Worm (Caenorhabditis elegans) whole organism, dauer: ENCODE results near the gene sbp-1.

Experiments
- unc-62 ChIP-seq: sonication (generic microtip); optimal IDR thresholded peaks from 2 replicates; lab custom pipeline; 2017; ENCODE audit warnings: missing biosample characterization, missing genetic modification reagents, missing genetic modification characterization

The sbp-1 gene

DNA sequence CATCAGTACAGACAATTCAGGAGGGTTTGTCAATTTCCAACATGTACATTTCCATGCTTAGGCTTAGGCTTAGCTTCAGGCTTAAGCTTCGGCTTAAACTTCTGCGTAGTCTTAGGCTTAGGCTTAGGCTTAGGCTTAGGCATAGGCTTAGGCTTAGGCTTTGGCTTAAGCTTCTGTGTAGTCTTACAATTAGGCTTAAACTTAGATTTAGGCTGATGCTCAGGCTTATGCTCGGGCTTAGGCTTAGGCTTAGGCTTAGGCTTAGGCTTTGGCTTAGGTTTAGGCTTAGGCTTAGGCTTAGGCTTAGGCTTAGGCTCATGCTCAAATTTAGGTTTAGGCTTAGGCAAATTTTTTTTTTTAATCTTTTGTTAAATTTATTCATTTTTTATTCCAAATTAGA lies 17.6 kb downstream of the sbp-1 start:
- no peak for TF ChIP-seq unc-62 (GFP tag; lab: Kevin White, UChicago)

DNA sequence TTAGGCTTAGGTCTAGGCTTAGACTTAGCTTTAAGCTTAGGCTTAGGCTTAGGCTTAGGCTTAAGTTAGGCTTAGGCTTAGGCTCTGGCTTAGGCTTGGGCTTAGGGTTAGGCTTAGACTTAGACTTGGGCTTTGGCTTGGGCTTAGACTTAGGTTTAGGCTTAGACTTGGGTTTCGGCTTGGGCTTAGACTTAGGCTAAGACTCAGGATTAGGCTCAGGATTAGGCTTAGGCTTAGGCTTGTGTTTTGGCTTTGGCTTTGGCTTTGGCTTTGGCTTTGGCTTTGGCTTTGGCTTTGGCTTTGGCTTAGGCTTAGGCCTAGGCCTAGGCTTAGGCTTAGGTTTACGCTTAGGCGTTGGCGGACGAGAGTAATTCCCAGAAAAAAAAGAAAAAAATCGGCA lies 22.8 kb downstream of the sbp-1 start:
- no peak for TF ChIP-seq unc-62 (GFP tag; lab: Kevin White, UChicago)

DNA sequence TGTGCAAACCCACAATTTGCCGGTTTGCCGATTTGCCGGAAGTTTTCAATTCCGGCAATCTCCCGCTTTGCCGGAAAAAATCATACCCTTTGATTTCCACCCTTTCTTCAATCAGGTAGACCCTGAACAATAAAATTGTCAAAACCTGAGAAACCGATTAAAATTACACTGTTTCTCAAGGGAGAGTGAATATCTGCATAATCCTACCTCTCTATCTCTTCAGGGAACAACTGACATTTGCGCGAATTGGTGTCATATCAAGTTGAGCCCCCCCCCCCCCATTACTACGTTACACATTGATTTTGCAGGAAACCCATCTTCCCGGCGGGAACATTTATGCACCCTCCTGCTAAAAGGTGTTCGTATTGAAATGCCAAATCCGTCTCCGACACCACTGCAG lies 32.0 kb downstream of the sbp-1 start, which contains the start of gene twk-31:
Gene twk-31 (plus strand): TSS at position 301 of the 400 bp plus-strand sequence.
- no peak for TF ChIP-seq unc-62 (GFP tag; lab: Kevin White, UChicago)

DNA sequence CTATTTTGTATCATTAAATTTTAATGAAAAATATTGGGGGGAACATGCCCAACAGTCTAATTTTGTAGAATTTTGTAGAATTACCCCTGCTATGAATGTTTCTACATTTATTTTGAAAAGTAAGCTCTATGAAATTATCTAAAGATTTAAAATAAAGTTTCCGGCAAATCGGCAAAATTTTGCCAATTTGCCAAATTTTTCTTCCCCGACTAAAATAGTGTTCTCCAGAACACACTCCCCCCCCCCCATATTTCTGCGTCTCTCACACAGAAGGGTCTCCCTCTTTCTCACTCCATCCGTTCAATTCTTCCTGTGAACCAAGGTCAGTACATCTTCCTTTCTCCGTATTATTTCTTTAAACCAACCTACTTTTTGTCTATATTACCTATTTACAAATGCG lies 37.3 kb downstream of the sbp-1 start, which contains the start of gene Y47D3B.4:
Gene Y47D3B.4 (plus strand): TSS at position 301 of the 400 bp plus-strand sequence.
- TF ChIP-seq unc-62 (GFP tag; lab: Kevin White, UChicago): no peak

DNA sequence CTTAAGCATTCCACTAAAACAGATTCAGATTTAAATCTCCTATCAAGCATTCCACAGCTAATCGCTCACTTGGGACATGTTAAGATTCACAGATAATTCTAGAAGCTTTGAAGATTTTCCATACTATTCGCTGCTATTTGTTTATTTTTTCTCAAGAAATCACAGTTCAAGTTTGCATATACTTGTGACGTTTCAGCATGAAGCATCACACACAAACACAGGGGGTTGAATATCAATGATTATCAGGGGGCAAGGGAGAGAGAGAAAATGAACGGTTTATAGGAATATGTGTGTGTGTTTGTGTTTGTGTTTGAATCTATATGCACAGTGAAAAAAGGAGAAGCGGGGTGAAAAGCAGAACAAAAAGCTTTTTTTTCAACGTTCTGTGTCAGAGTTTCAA lies 39.6 kb downstream of the sbp-1 start, which contains the start of gene Y47D3B.12:
Gene Y47D3B.12 (plus strand): TSS at position 301 of the 400 bp plus-strand sequence.
- TF ChIP-seq unc-62 (GFP tag; lab: Kevin White, UChicago): no peak

DNA sequence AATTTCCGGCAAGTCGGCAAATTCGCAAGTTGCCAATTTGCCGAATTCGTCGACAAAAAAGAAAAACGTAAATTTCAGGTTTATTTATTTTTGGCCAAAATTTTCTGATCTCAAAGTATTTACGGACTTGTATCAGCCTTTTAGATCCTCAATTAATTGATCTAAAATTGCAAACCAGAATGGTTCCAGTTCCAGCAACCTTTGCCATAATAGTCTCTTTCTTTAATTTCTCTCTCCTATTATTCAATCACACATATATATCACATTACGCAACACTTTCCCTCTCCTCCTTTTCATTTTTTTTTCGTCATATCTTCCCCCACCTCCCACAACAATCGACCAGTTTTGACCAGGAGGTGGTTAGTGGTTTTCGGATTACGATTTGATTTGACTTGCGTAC lies 44.9 kb downstream of the sbp-1 start, which contains the start of gene Y47D3B.3:
Gene Y47D3B.3 (plus strand): TSS at position 301 of the 400 bp plus-strand sequence.
- no peak for TF ChIP-seq unc-62 (GFP tag; lab: Kevin White, UChicago)

DNA sequence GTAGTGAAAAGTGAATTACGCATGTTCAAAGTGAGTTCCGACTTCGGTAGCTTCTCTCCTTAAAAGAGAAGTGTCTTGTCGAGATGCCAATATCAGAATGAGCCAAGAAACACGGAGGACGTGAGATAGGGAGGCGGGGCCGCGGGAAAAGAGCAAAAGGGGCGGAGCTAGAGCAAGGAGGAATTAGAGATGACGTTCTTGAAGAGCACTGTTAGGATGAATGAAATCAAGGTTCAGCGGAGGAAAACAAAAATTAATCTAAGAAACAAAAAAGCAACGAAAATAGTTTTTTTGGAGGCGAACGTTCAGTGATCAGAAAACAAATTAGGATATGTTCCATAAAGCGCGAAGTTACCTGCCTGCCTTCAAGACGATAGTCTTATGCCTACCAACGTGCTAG lies 49.2 kb downstream of the sbp-1 start, which contains the start of gene nlp-21:
Gene nlp-21 (minus strand): TSS at position 101 of the 400 bp plus-strand sequence.
- no peak for TF ChIP-seq unc-62 (GFP tag; lab: Kevin White, UChicago)

DNA sequence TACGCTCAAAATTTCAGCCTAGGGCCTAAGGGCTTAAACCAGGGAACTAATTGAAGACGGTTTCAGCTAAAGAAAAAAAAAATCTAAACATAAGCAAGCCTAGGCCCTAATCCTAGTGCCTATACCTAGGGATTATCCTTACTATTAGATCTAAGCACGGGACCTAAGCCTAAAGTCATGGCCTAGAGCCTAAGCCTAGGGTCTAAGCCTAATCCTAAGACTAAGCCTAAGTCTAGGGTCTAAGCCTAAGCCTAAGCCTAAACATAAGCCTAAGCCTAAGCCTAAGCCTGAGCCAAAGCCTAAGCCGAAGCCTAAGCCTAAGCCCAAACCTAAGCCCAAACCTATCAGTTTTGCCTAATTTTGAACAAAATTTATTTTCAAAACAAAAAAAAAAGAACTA lies 49.6 kb downstream of the sbp-1 start:
- no peak for TF ChIP-seq unc-62 (GFP tag; lab: Kevin White, UChicago)

DNA sequence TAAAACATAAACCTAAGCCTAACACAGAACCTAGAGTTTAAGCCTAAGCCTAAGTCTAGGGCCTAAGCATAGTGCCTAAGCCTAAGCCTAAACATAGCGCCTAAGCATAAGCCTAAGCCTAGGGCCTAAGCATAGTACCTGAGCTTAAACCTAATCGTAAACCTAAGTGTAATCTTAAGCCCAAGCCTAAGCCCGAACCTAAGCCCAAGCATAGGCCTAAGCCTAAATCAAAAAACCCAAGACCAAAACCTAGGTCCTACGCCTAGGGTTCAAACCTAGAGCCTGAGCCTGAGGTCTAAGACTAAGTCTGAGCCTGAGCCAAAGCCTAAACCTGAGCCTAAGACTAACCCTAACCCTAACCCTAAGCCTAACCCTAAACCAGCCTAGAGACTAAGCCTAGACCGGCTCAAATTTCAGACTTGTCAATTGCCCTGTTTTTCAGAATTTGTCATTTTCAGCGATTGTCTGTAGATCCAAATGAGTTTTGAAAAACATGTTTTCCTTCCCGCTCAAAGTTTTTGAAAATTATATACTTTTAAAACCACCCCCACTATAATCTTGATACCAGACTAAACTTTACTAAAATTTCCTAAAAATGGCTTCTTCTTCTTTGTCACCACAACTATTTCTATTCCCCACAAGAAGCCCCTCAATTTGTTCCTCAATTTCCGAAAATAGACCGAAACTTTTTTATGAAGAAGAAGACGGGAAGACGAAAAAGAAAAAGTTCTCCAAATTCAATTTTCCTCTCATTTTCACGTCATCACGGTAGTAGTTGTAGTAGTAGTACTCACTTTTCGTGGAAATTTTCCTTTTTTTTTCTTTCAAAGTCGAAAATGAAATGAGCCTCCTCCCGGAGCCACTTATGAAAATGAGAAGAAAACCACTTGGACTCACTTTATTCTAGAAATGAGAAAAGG lies 50.5 kb downstream of the sbp-1 start:
- TF ChIP-seq unc-62 (GFP tag; lab: Kevin White, UChicago): no peak

DNA sequence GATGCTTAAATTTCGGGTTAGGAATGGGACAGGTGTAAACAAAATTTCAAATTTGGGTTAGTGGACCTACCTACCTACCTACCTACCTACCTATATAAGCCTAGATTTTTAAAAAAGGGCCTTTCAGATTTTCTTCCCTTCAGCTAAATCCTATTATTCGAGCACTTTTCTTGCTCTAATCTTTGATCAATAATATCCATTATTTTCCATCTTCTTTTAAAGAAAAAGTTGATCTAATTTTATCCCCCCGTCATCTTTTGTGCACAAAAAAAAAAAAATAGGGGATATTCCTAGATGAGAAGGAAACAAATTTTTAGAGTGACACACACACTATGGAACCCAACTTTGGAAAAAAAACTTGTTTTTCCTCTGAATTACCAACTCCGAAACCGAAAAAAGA lies 51.5 kb downstream of the sbp-1 start:
- TF ChIP-seq unc-62 (GFP tag; lab: Kevin White, UChicago): no peak

DNA sequence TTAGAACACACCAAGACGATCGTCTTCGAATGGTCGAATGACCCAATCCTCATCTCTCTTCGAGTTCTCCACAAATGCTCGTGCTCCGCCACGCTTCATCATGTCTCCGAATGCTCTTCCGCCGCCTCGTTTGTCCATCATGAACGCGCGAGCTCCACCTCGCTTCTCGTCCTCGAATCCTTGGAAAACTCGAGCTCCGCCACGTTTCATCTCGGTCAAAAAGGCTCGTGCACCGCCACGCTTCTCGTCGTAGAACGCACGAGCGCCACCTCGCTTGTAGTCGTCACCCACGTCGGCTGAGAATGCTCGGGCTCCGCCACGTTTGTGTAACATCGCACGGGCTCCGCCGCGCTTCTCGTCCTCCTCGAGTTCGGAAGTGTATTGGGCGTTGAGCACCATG lies 53.0 kb downstream of the sbp-1 start:
- TF ChIP-seq unc-62 (GFP tag; lab: Kevin White, UChicago): no peak

DNA sequence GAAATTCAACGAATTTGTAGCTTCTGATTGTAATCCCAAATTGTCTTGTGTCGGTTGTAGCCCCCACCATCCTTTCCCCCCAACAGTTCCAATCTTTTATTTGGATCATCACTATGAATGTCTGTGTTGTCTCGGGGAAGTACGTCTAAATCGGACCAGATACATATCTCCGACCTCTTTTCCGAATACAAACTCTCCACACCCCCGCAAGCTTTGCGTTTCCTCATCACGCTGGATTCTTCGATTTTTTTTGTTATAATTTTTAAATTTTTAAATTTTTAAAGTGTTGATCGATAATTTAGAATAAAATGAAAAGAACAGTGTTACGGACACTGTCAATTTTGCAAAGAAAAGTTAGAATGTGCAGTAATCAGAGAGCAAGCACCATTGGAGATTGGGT lies 60.4 kb downstream of the sbp-1 start, which contains the start of gene subs-4:
Gene subs-4 (plus strand): TSS at position 301 of the 400 bp plus-strand sequence.
- TF ChIP-seq unc-62 (GFP tag; lab: Kevin White, UChicago): no peak

DNA sequence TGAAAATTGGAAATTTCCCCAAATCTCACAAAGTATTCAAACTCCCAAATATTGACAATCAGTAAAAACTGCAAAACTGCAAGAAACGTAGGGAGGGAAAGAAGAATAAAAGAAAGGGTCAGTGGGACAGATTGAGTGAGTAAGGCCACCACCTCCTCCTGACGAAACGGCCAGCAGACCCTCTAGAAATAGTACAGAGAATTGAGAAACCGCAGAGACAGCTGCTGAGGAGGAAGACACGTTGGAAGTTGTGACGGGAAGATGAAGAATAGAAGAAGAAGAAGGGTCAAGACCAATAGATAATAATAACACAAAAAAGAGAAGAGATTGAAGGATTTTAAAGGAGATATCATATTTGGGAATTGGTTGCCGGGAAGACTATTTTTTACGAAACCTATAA lies 61.8 kb downstream of the sbp-1 start:
- no peak for TF ChIP-seq unc-62 (GFP tag; lab: Kevin White, UChicago)

DNA sequence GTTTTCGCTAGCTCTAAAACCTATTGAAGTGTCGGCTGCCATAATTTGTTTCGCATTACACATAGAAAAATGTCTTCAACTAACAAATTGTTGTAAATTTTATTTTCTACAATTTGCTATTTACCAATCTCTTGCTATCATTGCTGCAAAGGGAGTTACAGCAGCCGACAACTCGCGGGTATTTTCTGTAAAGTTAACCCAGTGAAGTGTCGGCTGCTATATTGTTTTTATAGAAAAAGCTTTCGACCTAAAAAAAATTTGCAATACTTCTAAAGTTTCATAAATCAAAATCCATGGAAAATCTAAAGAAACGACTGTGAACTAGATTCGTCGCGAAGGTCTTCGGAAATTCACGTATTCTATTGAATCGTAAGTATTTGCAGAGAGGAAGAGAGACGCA lies 63.5 kb downstream of the sbp-1 start:
- TF ChIP-seq unc-62 (GFP tag; lab: Kevin White, UChicago): no peak

DNA sequence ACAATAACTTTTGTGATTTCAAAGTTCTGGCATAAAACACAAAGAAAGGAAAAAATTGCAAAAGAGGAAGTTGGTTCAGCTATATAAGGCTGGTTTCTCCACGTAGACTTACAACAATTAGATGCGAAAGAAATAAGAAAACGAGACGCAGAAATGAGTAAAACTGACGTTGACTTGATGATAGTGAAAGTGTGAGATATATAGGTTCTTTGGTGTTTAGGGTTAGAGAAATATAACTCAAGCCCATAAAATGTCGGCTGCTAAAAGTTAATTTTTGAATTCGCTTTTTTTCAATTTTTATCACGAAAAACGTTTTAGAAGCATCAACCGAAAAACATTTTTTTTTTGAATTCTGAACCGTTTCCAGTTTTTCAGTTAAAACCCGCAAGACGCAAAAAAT lies 63.9 kb downstream of the sbp-1 start:
- no peak for TF ChIP-seq unc-62 (GFP tag; lab: Kevin White, UChicago)
